Worm (Caenorhabditis elegans) whole organism, L4 larva: ENCODE measurements around the gene sftb-6.

Experiments
- aha-1 ChIP-seq: fragments of 150-350 bp; peaks from one replicate; lab custom pipeline; 2014; ENCODE audit warnings: missing biosample characterization, missing genetic modification characterization
- ceh-82 ChIP-seq: sonication (generic microtip); optimal IDR thresholded peaks from 2 replicates; lab custom pipeline; 2017; ENCODE audit warnings: missing biosample characterization, missing genetic modification characterization
- fos-1 ChIP-seq: fragments of 150-350 bp; optimal IDR thresholded peaks from 2 replicates; lab custom pipeline; 2014; ENCODE audit warnings: missing biosample characterization, missing genetic modification characterization
- lsy-2 ChIP-seq, 2 experiments: fragments of 150-350 bp in 1 of 2; sonication (generic microtip) in 1 of 2; optimal IDR thresholded peaks; 2 replicates each; lab custom pipeline; 2014 to 2017; ENCODE audit warnings: missing biosample characterization in 2 of 2, missing genetic modification characterization in 2 of 2

- TF ChIP-seq ceh-82, result no peak
- TF ChIP-seq lsy-2 (tag; optimal IDR thresholded peaks at IDR 0.05; lab: Kevin White, UChicago), result no peak
- TF ChIP-seq fos-1, result no peak
- TF ChIP-seq aha-1 (tag; lab: Kevin White, UChicago), result no peak
These were observed 14.0 kb downstream of the sftb-6 start for ce11 chrII:112231-112630.
